Fruit fly (Drosophila melanogaster): ENCODE results near the gene comt.

comt gene

dm6 chrX:13287854-13288376 is 29.1 kb downstream of the comt start, which contains the start of gene Remo (continued):
- TF ChIP-seq CG10543 (GFP tag; optimal IDR thresholded peaks at IDR 0.05) (no peak), Meics (GFP tag; optimal IDR thresholded peaks at IDR 0.05) (no peak), CG10147 (GFP tag; optimal IDR thresholded peaks at IDR 0.05) (peak; percentile 20), CG15514 (GFP tag; optimal IDR thresholded peaks at IDR 0.05) (peak; percentile 58), wek (GFP tag; optimal IDR thresholded peaks at IDR 0.05) (no peak), CG8765 (GFP tag; IDR thresholded peaks at IDR 0.05) (no peak), pfk (GFP tag; optimal IDR thresholded peaks at IDR 0.05) (no peak), CG31224 (GFP tag; IDR thresholded peaks at IDR 0.05) (no peak), ara (GFP tag; IDR thresholded peaks at IDR 0.05) (no peak), Mrtf (GFP tag; IDR thresholded peaks at IDR 0.05) (no peak), Sry-δ (GFP tag; optimal IDR thresholded peaks at IDR 0.05) (peak; percentile 86), Dfd (GFP tag; optimal IDR thresholded peaks at IDR 0.05) (no peak), tx (GFP tag; optimal IDR thresholded peaks at IDR 0.05) (no peak), CG2129 (GFP tag; IDR thresholded peaks at IDR 0.05; ENCODE audit: partially characterized antibody) (peak; percentile 31; the same call in 1 of the 2 replicates), ase (GFP tag; IDR thresholded peaks at IDR 0.05) (no peak), CG2875 (GFP tag; optimal IDR thresholded peaks at IDR 0.05) (no peak), Oaz (GFP tag; IDR thresholded peaks at IDR 0.05) (no peak), fu2 (GFP tag; optimal IDR thresholded peaks at IDR 0.05) (no peak), CG14441 (GFP tag; IDR thresholded peaks at IDR 0.05) (no peak), schlank (tag; optimal IDR thresholded peaks at IDR 0.05) (no peak), CG16863 (GFP tag; optimal IDR thresholded peaks at IDR 0.05) (no peak), Atf3 (GFP tag; optimal IDR thresholded peaks at IDR 0.05) (no peak), scrt (GFP tag; optimal IDR thresholded peaks at IDR 0.05) (no peak), pb (GFP tag; optimal IDR thresholded peaks at IDR 0.05) (no peak), pum (GFP tag; optimal IDR thresholded peaks at IDR 0.05) (no peak), Poxn (GFP tag; IDR thresholded peaks at IDR 0.05) (no peak), CG4424 (GFP tag; optimal IDR thresholded peaks at IDR 0.05) (no peak), Hr39 (optimal IDR thresholded peaks at IDR 0.05) (no peak), Scr (GFP tag; IDR thresholded peaks at IDR 0.05; ENCODE audit: partially characterized antibody) (peak; percentile 77), eyg (GFP tag; optimal IDR thresholded peaks at IDR 0.05) (no peak), Sox100B (GFP tag; optimal IDR thresholded peaks at IDR 0.05) (no peak), inv (GFP tag; IDR thresholded peaks at IDR 0.05; ENCODE audit: partially characterized antibody) (peak; percentile 59; the same call in 1 of the 2 replicates), CG7839 (tag; optimal IDR thresholded peaks at IDR 0.05) (no peak), crc (GFP tag; optimal IDR thresholded peaks at IDR 0.05) (no peak), zf30C (GFP tag; optimal IDR thresholded peaks at IDR 0.05) (peak; percentile 91), CG8924 (tag; optimal IDR thresholded peaks at IDR 0.05) (peak; percentile 46), amos (GFP tag; IDR thresholded peaks at IDR 0.05; ENCODE audit: partially characterized antibody) (peak; percentile 84), Bgb (GFP tag; IDR thresholded peaks at IDR 0.05; ENCODE audit: partially characterized antibody) (peak; percentile 79), grau (tag; optimal IDR thresholded peaks at IDR 0.05) (no peak), gcm2 (GFP tag; optimal IDR thresholded peaks at IDR 0.05) (no peak), Chrac-16 (GFP tag; optimal IDR thresholded peaks at IDR 0.05) (no peak), Lpt (GFP tag; optimal IDR thresholded peaks at IDR 0.05) (no peak), crol (GFP tag; IDR thresholded peaks at IDR 0.05) (peak; percentile 88), CG17802 (tag; optimal IDR thresholded peaks at IDR 0.05) (no peak), CG4328 (GFP tag; optimal IDR thresholded peaks at IDR 0.05) (no peak), Bteb2 (GFP tag; optimal IDR thresholded peaks at IDR 0.05) (no peak), CG10321 (GFP tag; IDR thresholded peaks at IDR 0.05) (no peak), disco-r (GFP tag; optimal IDR thresholded peaks at IDR 0.05) (no peak), gsb-n (tag; optimal IDR thresholded peaks at IDR 0.05) (no peak), mld (GFP tag; IDR thresholded peaks at IDR 0.05; ENCODE audit: partially characterized antibody) (no peak), Atf6 (GFP tag; IDR thresholded peaks at IDR 0.05) (no peak), CG12236 (GFP tag; optimal IDR thresholded peaks at IDR 0.05) (no peak)
